Worm (Caenorhabditis elegans) whole organism, midembryonic: ENCODE data around the gene tbx-35.

Experiments used
- T22C8.4 ChIP-seq: fragments of 200-800 bp; sonication (Bioruptor generic); IDR thresholded peaks from 2 replicates; pipeline ENCODE4 v1.3.6; 2022; ENCODE audit warnings: missing genetic modification characterization, missing compliant biosample characterization
- klf-2 ChIP-seq: fragments of 200-800 bp; sonication (Bioruptor generic); conservative IDR thresholded peaks from 2 replicates; pipeline ENCODE4 v1.3.6; 2022; ENCODE audit warnings: missing genetic modification reagents, missing genetic modification characterization, missing compliant biosample characterization
- med-1 ChIP-seq: sonication (generic microtip); optimal IDR thresholded peaks from 2 replicates; lab custom pipeline; 2017; ENCODE audit warnings: missing genetic modification characterization, mild to moderate bottlenecking, missing compliant biosample characterization, antibody characterized with exemption, missing genetic modification reagents; ENCODE audit not compliant: insufficient read depth
- ref-1 ChIP-seq: fragments of 200-800 bp; sonication (Bioruptor generic); conservative IDR thresholded peaks from 2 replicates; pipeline ENCODE4 v1.3.6; 2022; ENCODE audit warnings: missing genetic modification reagents, missing genetic modification characterization, missing compliant biosample characterization
- tab-1 ChIP-seq: fragments of 200-800 bp; sonication (Bioruptor generic); IDR thresholded peaks from 2 replicates; pipeline ENCODE4 v1.3.6; 2022; ENCODE audit warnings: missing genetic modification characterization, missing compliant biosample characterization

DNA sequence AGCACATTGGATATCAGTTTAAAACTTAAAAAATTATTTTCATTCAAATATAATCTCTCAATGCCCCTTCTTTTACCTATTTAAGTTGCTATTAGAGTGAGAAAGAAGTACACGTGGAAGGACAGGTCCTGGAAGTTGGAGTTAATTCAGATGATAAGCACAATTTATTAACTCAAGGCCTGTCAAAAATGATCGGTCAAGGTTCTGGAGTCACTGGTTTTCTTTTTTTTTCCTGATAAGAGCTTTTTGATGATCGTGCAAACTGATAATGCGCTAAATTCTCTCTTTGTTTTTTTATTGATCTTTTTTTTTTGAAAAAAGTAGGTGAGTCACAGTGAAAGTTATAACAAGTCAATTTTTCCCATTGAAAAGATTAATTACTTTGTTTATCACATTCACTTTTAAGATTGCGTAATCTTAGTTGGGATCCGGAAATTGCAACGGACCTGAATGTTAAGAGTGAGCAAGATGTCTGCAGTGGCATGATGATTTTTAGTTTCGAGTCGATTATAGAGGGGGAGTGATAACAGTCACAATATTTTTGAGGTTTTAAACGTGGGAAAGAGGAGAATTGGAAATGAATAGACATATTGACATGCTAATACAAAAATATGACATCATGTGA is 12.6 kb downstream of the tbx-35 start:
- TF ChIP-seq klf-2 (GFP tag; lab: Robert Waterston, UW) (no peak), med-1 (no peak), T22C8.4 (GFP tag; lab: Robert Waterston, UW) (no peak), tab-1 (GFP tag; lab: Robert Waterston, UW) (no peak), ref-1 (GFP tag; lab: Robert Waterston, UW) (no peak)
